Worm (Caenorhabditis elegans) whole organism, L1 larva: ENCODE data around the gene nep-20.

Source experiments
- C04F5.9 ChIP-seq: sonication (generic microtip); optimal IDR thresholded peaks from 2 replicates; lab custom pipeline; 2016; ENCODE audit warnings: missing genetic modification characterization, missing compliant biosample characterization
- F16B12.6 ChIP-seq: fragments of 150-350 bp; optimal IDR thresholded peaks from 2 replicates; lab custom pipeline; 2014; ENCODE audit warnings: missing biosample characterization, missing genetic modification characterization
- aha-1 ChIP-seq: fragments of 150-350 bp; optimal IDR thresholded peaks from 2 replicates; lab custom pipeline; 2014; ENCODE audit warnings: missing biosample characterization, missing genetic modification characterization
- ceh-82 ChIP-seq, 3 experiments: fragments of 150-350 bp in 1 of 3; sonication (generic microtip) in 2 of 3; optimal IDR thresholded peaks; 2 replicates each; lab custom pipeline; 2014 to 2017; ENCODE audit warnings: missing biosample characterization in 3 of 3, missing genetic modification characterization in 3 of 3
- ces-1 ChIP-seq: fragments of 150-350 bp; optimal IDR thresholded peaks from 2 replicates; lab custom pipeline; 2014; ENCODE audit warnings: missing biosample characterization, missing genetic modification reagents, missing genetic modification characterization
- dsc-1 ChIP-seq: sonication (generic microtip); optimal IDR thresholded peaks from 2 replicates; lab custom pipeline; 2016; ENCODE audit warnings: mild to moderate bottlenecking, missing genetic modification characterization, missing compliant biosample characterization
- egl-13 ChIP-seq: sonication (generic microtip); optimal IDR thresholded peaks from 2 replicates; lab custom pipeline; 2016; ENCODE audit warnings: missing genotype, missing genetic modification reagents, missing genetic modification characterization, missing compliant biosample characterization
- elt-3 ChIP-seq, 6 experiments: fragments of 150-350 bp in 1 of 6; sonication (generic microtip); optimal IDR thresholded peaks; 2 replicates each; lab custom pipeline; 2017 to 2018; ENCODE audit warnings: missing biosample characterization in 6 of 6, missing genetic modification characterization in 6 of 6, inconsistent platforms in 1 of 6
- ets-5 ChIP-seq: fragments of 200-800 bp; sonication (Bioruptor generic); IDR thresholded peaks from 2 replicates; pipeline ENCODE4 v1.3.6; 2022; ENCODE audit warnings: missing genetic modification characterization, missing compliant biosample characterization
- fkh-8 ChIP-seq: sonication (generic microtip); optimal IDR thresholded peaks from 2 replicates; lab custom pipeline; 2016; ENCODE audit warnings: mild to moderate bottlenecking, missing genetic modification characterization, missing compliant biosample characterization
- fos-1 ChIP-seq: fragments of 150-350 bp; optimal IDR thresholded peaks from 2 replicates; lab custom pipeline; 2014; ENCODE audit warnings: missing biosample characterization, missing genetic modification characterization
- hpl-2 ChIP-seq: fragments of 150-350 bp; optimal IDR thresholded peaks from 2 replicates; lab custom pipeline; 2014; ENCODE audit warnings: missing biosample characterization, missing genetic modification reagents, missing genetic modification characterization
- irx-1 ChIP-seq: sonication (generic microtip); optimal IDR thresholded peaks from 2 replicates; lab custom pipeline; 2016; ENCODE audit warnings: missing genetic modification characterization, missing compliant biosample characterization
- isw-1 ChIP-seq: fragments of 200-800 bp; sonication (Bioruptor generic); IDR thresholded peaks from 2 replicates; pipeline ENCODE4 v1.3.6; 2022; ENCODE audit warnings: missing genetic modification characterization, missing compliant biosample characterization
- jun-1 ChIP-seq: fragments of 150-350 bp; optimal IDR thresholded peaks from 2 replicates; lab custom pipeline; 2014; ENCODE audit warnings: missing biosample characterization, missing genetic modification reagents, missing genetic modification characterization
- lin-13 ChIP-seq: fragments of 150-350 bp; optimal IDR thresholded peaks from 2 replicates; lab custom pipeline; 2014; ENCODE audit warnings: missing biosample characterization, missing genetic modification reagents, missing genetic modification characterization
- lin-14 ChIP-seq: fragments of 200-800 bp; sonication (Bioruptor generic); optimal IDR thresholded peaks from 2 replicates; lab custom pipeline; 2018; ENCODE audit warnings: mild to moderate bottlenecking, missing genetic modification characterization, moderate library complexity, missing compliant biosample characterization
- lin-15B ChIP-seq: fragments of 150-350 bp; sonication (generic microtip); optimal IDR thresholded peaks from 3 replicates; lab custom pipeline; 2014; ENCODE audit warnings: missing biosample characterization, missing genetic modification characterization
- lin-35 ChIP-seq, 2 experiments: fragments of 150-350 bp; optimal IDR thresholded peaks; 2 replicates each; lab custom pipeline; 2014; ENCODE audit warnings: missing biosample characterization in 2 of 2, missing genetic modification characterization in 2 of 2, missing genetic modification reagents in 2 of 2
- lsy-2 ChIP-seq, 2 experiments: fragments of 150-350 bp; optimal IDR thresholded peaks; 2 replicates each; lab custom pipeline; 2014; ENCODE audit warnings: missing biosample characterization in 2 of 2, missing genetic modification characterization in 2 of 2
- mab-9 ChIP-seq: fragments of 200-800 bp; sonication (Bioruptor generic); IDR thresholded peaks from 2 replicates; pipeline ENCODE4 v1.3.6; 2022; ENCODE audit warnings: missing genetic modification reagents, missing genetic modification characterization, missing compliant biosample characterization
- mdl-1 ChIP-seq, 2 experiments: fragments of 150-350 bp; optimal IDR thresholded peaks; 2 replicates each; lab custom pipeline; 2014 to 2017; ENCODE audit warnings: missing biosample characterization in 2 of 2, missing genetic modification characterization in 2 of 2, inconsistent platforms in 1 of 2
- mep-1 ChIP-seq: fragments of 150-350 bp; optimal IDR thresholded peaks from 2 replicates; lab custom pipeline; 2014; ENCODE audit warnings: missing biosample characterization, missing genetic modification characterization
- nhr-11 ChIP-seq: fragments of 150-350 bp; optimal IDR thresholded peaks from 2 replicates; lab custom pipeline; 2014; ENCODE audit warnings: missing biosample characterization, missing genetic modification characterization
- nhr-19 ChIP-seq: fragments of 200-800 bp; sonication (Bioruptor generic); conservative IDR thresholded peaks from 2 replicates; pipeline ENCODE4 v1.3.6; 2022; ENCODE audit warnings: missing genetic modification characterization, missing compliant biosample characterization
- nhr-237 ChIP-seq: fragments of 150-350 bp; optimal IDR thresholded peaks from 2 replicates; lab custom pipeline; 2014; ENCODE audit warnings: missing biosample characterization, missing genetic modification characterization
- nhr-47 ChIP-seq: sonication (generic microtip); optimal IDR thresholded peaks from 2 replicates; lab custom pipeline; 2016; ENCODE audit warnings: mild to moderate bottlenecking, missing genetic modification characterization, moderate library complexity, missing compliant biosample characterization
- nhr-71 ChIP-seq: sonication (generic microtip); optimal IDR thresholded peaks from 2 replicates; lab custom pipeline; 2016; ENCODE audit warnings: mild to moderate bottlenecking, missing genetic modification characterization, moderate library complexity, missing compliant biosample characterization
- nhr-85 ChIP-seq: sonication (generic microtip); peaks from one replicate; lab custom pipeline; 2016; ENCODE audit warnings: missing genetic modification characterization, inconsistent platforms, missing compliant biosample characterization
- pqm-1 ChIP-seq: sonication (generic microtip); optimal IDR thresholded peaks from 3 replicates; lab custom pipeline; 2017; ENCODE audit warnings: missing biosample characterization, missing genetic modification characterization
- rnt-1 ChIP-seq: sonication (generic microtip); optimal IDR thresholded peaks from 2 replicates; lab custom pipeline; 2016; ENCODE audit warnings: mild to moderate bottlenecking, missing genetic modification characterization, moderate library complexity, missing compliant biosample characterization
- snpc-4 ChIP-seq: fragments of 150-350 bp; optimal IDR thresholded peaks from 2 replicates; lab custom pipeline; 2014; ENCODE audit warnings: missing biosample characterization, missing genetic modification characterization
- swsn-7 ChIP-seq: sonication (generic microtip); optimal IDR thresholded peaks from 2 replicates; lab custom pipeline; 2016; ENCODE audit warnings: missing genetic modification characterization, missing compliant biosample characterization
- tbx-2 ChIP-seq: sonication (generic microtip); optimal IDR thresholded peaks from 2 replicates; lab custom pipeline; 2016; ENCODE audit warnings: missing genetic modification characterization, missing compliant biosample characterization
- tlp-1 ChIP-seq: fragments of 150-350 bp; optimal IDR thresholded peaks from 2 replicates; lab custom pipeline; 2014; ENCODE audit warnings: missing biosample characterization, missing genetic modification characterization
- unc-130 ChIP-seq: fragments of 150-350 bp; optimal IDR thresholded peaks from 2 replicates; lab custom pipeline; 2017; ENCODE audit warnings: missing biosample characterization, missing genetic modification characterization, inconsistent platforms
- unc-30 ChIP-seq: sonication (generic microtip); optimal IDR thresholded peaks from 2 replicates; lab custom pipeline; 2017; ENCODE audit warnings: missing biosample characterization, missing genetic modification characterization
- vab-15 ChIP-seq: sonication (generic microtip); optimal IDR thresholded peaks from 2 replicates; lab custom pipeline; 2017; ENCODE audit warnings: missing genotype, mild to moderate bottlenecking, missing genetic modification characterization, missing compliant biosample characterization
- xbp-1 ChIP-seq: sonication (generic microtip); optimal IDR thresholded peaks from 2 replicates; lab custom pipeline; 2016; ENCODE audit warnings: missing genetic modification characterization, missing compliant biosample characterization
- zag-1 ChIP-seq: fragments of 150-350 bp; optimal IDR thresholded peaks from 2 replicates; lab custom pipeline; 2014; ENCODE audit warnings: missing biosample characterization, missing genetic modification characterization
- ztf-11 ChIP-seq, 2 experiments: sonication (generic microtip); optimal IDR thresholded peaks; 2 replicates each; lab custom pipeline; 2016 to 2017; ENCODE audit warnings: missing genetic modification characterization in 2 of 2, missing biosample characterization in 1 of 2, missing compliant biosample characterization in 1 of 2

The nep-20 gene

DNA sequence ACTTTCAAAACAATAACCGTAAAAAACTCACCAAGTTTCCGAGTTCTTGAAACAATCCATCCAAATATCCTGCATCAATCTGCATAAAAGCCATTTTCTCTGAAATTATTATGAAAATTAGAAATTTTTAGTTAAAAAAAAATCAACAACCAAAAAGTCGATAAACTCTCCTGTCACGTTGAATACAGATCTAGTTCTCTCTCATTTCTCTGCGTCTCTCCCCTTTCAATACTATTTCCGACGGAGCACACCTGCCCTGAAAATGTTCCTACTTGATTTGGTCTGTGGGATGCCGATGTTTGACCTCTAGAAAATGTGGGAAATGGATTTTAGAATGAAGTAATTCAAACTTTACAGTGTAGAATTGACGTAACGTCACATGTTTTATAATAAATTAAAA, 7.9 kb downstream of the nep-20 start, which contains the start of gene T06D4.6:
Gene T06D4.6, minus strand, starts transcription at position 101 of the 400 bp plus-strand sequence.
- no peak for TF ChIP-seq fos-1 (tag; lab: Kevin White, UChicago)

DNA sequence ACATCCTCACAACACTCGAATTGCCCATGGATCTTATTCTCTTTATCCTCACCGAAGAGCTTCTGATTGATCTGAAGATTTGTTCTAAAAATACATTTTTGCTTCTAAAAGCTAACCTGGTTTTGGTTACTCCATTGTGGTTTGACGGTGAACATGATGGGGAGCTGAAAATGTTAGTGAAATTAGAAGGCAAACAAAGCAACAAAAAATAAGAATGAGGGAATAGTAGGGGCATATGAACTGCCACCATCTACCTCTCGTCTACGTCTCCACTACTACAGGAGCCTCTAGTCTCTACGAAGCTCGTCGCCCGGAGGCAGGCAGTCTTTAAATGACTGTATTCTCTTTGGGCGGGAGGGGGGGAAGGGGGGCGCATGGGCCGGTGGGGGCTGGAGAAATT, 9.6 kb downstream of the nep-20 start, which contains the start of gene T06D4.2:
Gene T06D4.2, minus strand, starts transcription at position 170 of the 400 bp plus-strand sequence.
- TF ChIP-seq nhr-71 (tag; lab: Kevin White, UChicago): no peak
- no peak for TF ChIP-seq ztf-11 (tag; optimal IDR thresholded peaks at IDR 0.05; lab: Kevin White, UChicago)
- no peak for TF ChIP-seq nhr-47 (tag; lab: Kevin White, UChicago)
- TF ChIP-seq jun-1: no peak
- TF ChIP-seq ces-1: no peak
- TF ChIP-seq nhr-85 (tag; lab: Kevin White, UChicago): no peak
- TF ChIP-seq fos-1 (tag; lab: Kevin White, UChicago): no peak
- TF ChIP-seq mdl-1 (tag; optimal IDR thresholded peaks at IDR 0.05; lab: Kevin White, UChicago): no peak
- TF ChIP-seq mep-1 (tag; lab: Kevin White, UChicago): no peak
- no peak for TF ChIP-seq xbp-1
- TF ChIP-seq dsc-1 (tag; lab: Kevin White, UChicago): no peak
- TF ChIP-seq lin-14 (GFP tag; lab: Kevin White, UChicago): no peak

DNA sequence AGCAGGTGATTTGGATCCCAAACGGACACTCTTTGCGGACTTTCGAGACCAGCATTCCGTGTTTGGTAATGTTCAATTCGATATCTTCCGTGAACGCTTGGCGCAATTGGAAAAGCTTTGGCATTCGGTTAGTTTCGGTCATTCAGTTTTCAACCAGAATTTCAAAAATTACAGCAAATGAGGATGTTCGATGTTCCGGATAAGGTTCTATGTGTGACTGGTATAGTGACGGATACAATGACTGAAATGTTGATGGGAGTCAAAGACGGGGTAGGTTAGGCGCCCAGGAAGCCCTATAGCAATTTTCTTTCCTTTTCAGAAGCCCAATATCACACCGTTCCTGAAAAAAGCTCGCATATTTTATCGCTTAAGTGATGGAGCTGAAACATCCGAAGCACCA, 12.3 kb downstream of the nep-20 start:
- TF ChIP-seq tbx-2 (tag; lab: Kevin White, UChicago) (no peak), nhr-11 (no peak), rnt-1 (tag; lab: Kevin White, UChicago) (no peak), vab-15 (tag; lab: Kevin White, UChicago) (no peak), isw-1 (GFP tag; lab: Robert Waterston, UW) (no peak), nhr-19 (GFP tag; lab: Robert Waterston, UW) (no peak), irx-1 (no peak), ces-1 (no peak), unc-30 (tag; lab: Kevin White, UChicago) (no peak), C04F5.9 (no peak), pqm-1 (tag; lab: Kevin White, UChicago) (no peak), nhr-237 (no peak), egl-13 (no peak), xbp-1 (no peak), swsn-7 (no peak), tlp-1 (tag; lab: Kevin White, UChicago) (no peak), lsy-2 (tag; optimal IDR thresholded peaks at IDR 0.05; lab: Kevin White, UChicago) (no peak)

DNA sequence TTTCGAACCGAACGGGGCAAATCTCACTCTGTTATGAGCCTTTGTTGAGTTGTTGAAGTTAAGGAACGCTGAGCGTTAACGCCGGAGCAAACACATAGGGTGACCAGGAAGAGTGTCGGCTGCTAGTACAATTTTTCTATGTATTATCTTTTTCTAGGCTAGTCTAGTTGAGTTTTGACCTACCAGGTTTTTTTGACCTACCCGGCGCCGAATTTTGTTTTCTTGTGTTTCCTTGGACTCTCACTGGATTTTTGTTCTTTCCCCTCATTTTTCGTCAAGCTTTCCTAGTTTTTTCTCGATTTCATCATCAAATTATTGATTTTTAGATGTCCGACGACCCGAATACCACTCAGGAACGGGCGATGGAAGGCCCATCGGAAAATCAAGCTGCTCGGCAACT, 13.9 kb downstream of the nep-20 start, which contains the start of gene T06D4.1:
Gene T06D4.1, plus strand, starts transcription at position 321 of the 400 bp plus-strand sequence.
- TF ChIP-seq snpc-4 (no peak), elt-3 (tag; optimal IDR thresholded peaks at IDR 0.05; lab: Kevin White, UChicago) (no peak), lsy-2 (tag; optimal IDR thresholded peaks at IDR 0.05; lab: Kevin White, UChicago) (no peak), irx-1 (no peak), aha-1 (tag; lab: Kevin White, UChicago) (no peak), zag-1 (tag; lab: Kevin White, UChicago) (no peak), lin-13 (GFP tag; lab: Kevin White, UChicago) (no peak)
- TF ChIP-seq, all 84 proteins: peak for 0

DNA sequence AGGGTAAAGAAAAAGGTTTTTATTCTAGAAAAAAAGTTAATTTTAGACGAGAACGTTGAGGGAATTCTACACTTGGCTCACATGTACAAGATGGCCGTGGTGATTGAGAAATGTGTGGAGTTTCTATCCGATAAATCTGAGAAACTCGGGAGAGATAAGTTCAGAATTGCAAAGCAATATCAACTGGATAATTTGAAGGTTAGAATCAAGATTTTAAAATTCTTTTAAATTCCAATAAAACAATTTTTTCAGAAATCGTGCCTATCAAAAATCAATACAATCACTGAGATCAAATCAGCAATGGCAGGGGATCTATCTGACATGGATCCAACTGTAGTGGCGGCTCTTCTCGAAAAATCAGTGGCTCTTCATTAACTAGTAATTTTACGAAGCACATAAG, 17.1 kb downstream of the nep-20 start, which contains the start of gene Y49F6C.2:
Gene Y49F6C.2, plus strand, starts transcription at position 301 of the 400 bp plus-strand sequence.
- TF ChIP-seq ets-5 (GFP tag; lab: Robert Waterston, UW) (no peak), isw-1 (GFP tag; lab: Robert Waterston, UW) (no peak), unc-130 (tag; lab: Kevin White, UChicago) (no peak), F16B12.6 (tag; lab: Kevin White, UChicago) (no peak), hpl-2 (GFP tag; lab: Kevin White, UChicago) (no peak), ceh-82 (tag; optimal IDR thresholded peaks at IDR 0.05; lab: Kevin White, UChicago) (no peak), fkh-8 (tag; lab: Kevin White, UChicago) (no peak), lin-35 (GFP tag; optimal IDR thresholded peaks at IDR 0.05; lab: Kevin White, UChicago) (no peak), mab-9 (GFP tag; lab: Robert Waterston, UW) (no peak), lin-15B (tag; lab: Kevin White, UChicago) (no peak)
